Worm (Caenorhabditis elegans) whole organism, young adult: ENCODE data around the gene clc-13.

ENCODE experiments used
- B0035.1 ChIP-seq: sonication (generic microtip); optimal IDR thresholded peaks from 2 replicates; lab custom pipeline; 2016; ENCODE audit warnings: missing genetic modification characterization, mild to moderate bottlenecking, missing compliant biosample characterization, missing genotype, missing genetic modification reagents
- B0336.3 ChIP-seq: fragments of 200-800 bp; sonication (Bioruptor generic); IDR thresholded peaks from 2 replicates; pipeline ENCODE4 v1.3.6; 2022; ENCODE audit warnings: missing genetic modification characterization, missing compliant biosample characterization
- F23B12.7 ChIP-seq: sonication (generic microtip); optimal IDR thresholded peaks from 2 replicates; lab custom pipeline; 2017; ENCODE audit warnings: missing genetic modification characterization, mild to moderate bottlenecking, missing compliant biosample characterization, antibody characterized with exemption, moderate library complexity; ENCODE audit not compliant: insufficient read depth
- F33H1.4 ChIP-seq: fragments of 200-800 bp; sonication (Bioruptor generic); IDR thresholded peaks from 2 replicates; pipeline ENCODE4 v1.3.6; 2022; ENCODE audit warnings: missing genetic modification reagents, missing genetic modification characterization, missing compliant biosample characterization
- F52B5.7 ChIP-seq: sonication (generic microtip); optimal IDR thresholded peaks from 2 replicates; lab custom pipeline; 2016; ENCODE audit warnings: mild to moderate bottlenecking, missing genetic modification characterization, missing compliant biosample characterization
- K11D2.4 ChIP-seq: fragments of 200-800 bp; sonication (Bioruptor generic); IDR thresholded peaks from 2 replicates; pipeline ENCODE4 v1.3.6; 2022; ENCODE audit warnings: missing genetic modification reagents, missing genetic modification characterization, missing compliant biosample characterization
- K12H6.12 ChIP-seq: fragments of 200-800 bp; sonication (Bioruptor generic); optimal IDR thresholded peaks from 2 replicates; lab custom pipeline; 2018; ENCODE audit warnings: mild to moderate bottlenecking, missing genetic modification characterization, missing compliant biosample characterization
- T26A5.8 ChIP-seq: sonication (generic microtip); optimal IDR thresholded peaks from 2 replicates; lab custom pipeline; 2016; ENCODE audit warnings: missing genetic modification characterization, missing compliant biosample characterization
- Y67H2A.10 ChIP-seq: fragments of 200-800 bp; sonication (Bioruptor generic); conservative IDR thresholded peaks from 2 replicates; pipeline ENCODE4 v1.3.6; 2022; ENCODE audit warnings: missing genetic modification reagents, missing genetic modification characterization, missing compliant biosample characterization
- Y79H2A.3 ChIP-seq: fragments of 200-800 bp; sonication (Bioruptor generic); conservative IDR thresholded peaks from 2 replicates; pipeline ENCODE4 v1.3.6; 2022; ENCODE audit warnings: missing genetic modification reagents, missing genetic modification characterization, missing compliant biosample characterization
- Y95B8A.8 ChIP-seq: fragments of 200-800 bp; sonication (Bioruptor generic); IDR thresholded peaks from 2 replicates; pipeline ENCODE4 v1.3.6; 2022; ENCODE audit warnings: missing genetic modification reagents, missing genetic modification characterization, missing compliant biosample characterization
- aptf-3 ChIP-seq: fragments of 200-800 bp; sonication (Bioruptor generic); IDR thresholded peaks from 2 replicates; pipeline ENCODE4 v1.3.6; 2022; ENCODE audit warnings: missing genetic modification characterization, missing compliant biosample characterization
- athp-1 ChIP-seq: sonication (generic microtip); optimal IDR thresholded peaks from 2 replicates; lab custom pipeline; 2017; ENCODE audit warnings: mild to moderate bottlenecking, missing genetic modification characterization, missing compliant biosample characterization
- attf-3 ChIP-seq: fragments of 200-800 bp; sonication (Bioruptor generic); conservative IDR thresholded peaks from 2 replicates; pipeline ENCODE4 v1.3.6; 2022; ENCODE audit warnings: missing genetic modification reagents, missing genetic modification characterization, missing compliant biosample characterization
- attf-6 ChIP-seq: fragments of 200-800 bp; sonication (Bioruptor generic); IDR thresholded peaks from 2 replicates; pipeline ENCODE4 v1.3.6; 2022; ENCODE audit warnings: missing genetic modification reagents, missing genetic modification characterization, missing compliant biosample characterization
- bed-1 ChIP-seq: fragments of 200-800 bp; sonication (Bioruptor generic); IDR thresholded peaks from 2 replicates; pipeline ENCODE4 v1.3.6; 2022; ENCODE audit warnings: missing genetic modification reagents, missing genetic modification characterization, missing compliant biosample characterization
- bed-2 ChIP-seq: fragments of 200-800 bp; sonication (Bioruptor generic); IDR thresholded peaks from 2 replicates; pipeline ENCODE4 v1.3.6; 2022; ENCODE audit warnings: missing genetic modification reagents, missing genetic modification characterization, missing compliant biosample characterization
- ceh-58 ChIP-seq: fragments of 200-800 bp; sonication (Bioruptor generic); IDR thresholded peaks from 2 replicates; pipeline ENCODE4 v1.3.6; 2022; ENCODE audit warnings: missing genetic modification characterization, missing compliant biosample characterization
- ceh-79 ChIP-seq: sonication (generic microtip); optimal IDR thresholded peaks from 2 replicates; lab custom pipeline; 2017; ENCODE audit warnings: mild to moderate bottlenecking, missing genetic modification characterization, missing compliant biosample characterization
- dox-1 ChIP-seq: fragments of 200-800 bp; sonication (Bioruptor generic); IDR thresholded peaks from 2 replicates; pipeline ENCODE4 v1.3.6; 2022; ENCODE audit warnings: missing genetic modification reagents, missing genetic modification characterization, missing compliant biosample characterization
- dpl-1 ChIP-seq: fragments of 150-350 bp; optimal IDR thresholded peaks from 2 replicates; lab custom pipeline; 2014; ENCODE audit warnings: missing biosample characterization, missing genetic modification reagents, missing genetic modification characterization
- egl-18 ChIP-seq: fragments of 200-800 bp; sonication (Bioruptor generic); IDR thresholded peaks from 2 replicates; pipeline ENCODE4 v1.3.6; 2022; ENCODE audit warnings: missing genetic modification reagents, missing genetic modification characterization, missing compliant biosample characterization
- egl-44 ChIP-seq: fragments of 200-800 bp; sonication (Bioruptor generic); IDR thresholded peaks from 2 replicates; pipeline ENCODE4 v1.3.6; 2022; ENCODE audit warnings: missing genetic modification reagents, missing genetic modification characterization, missing compliant biosample characterization
- egrh-3 ChIP-seq: fragments of 200-800 bp; sonication (Bioruptor generic); IDR thresholded peaks from 2 replicates; pipeline ENCODE4 v1.3.6; 2022; ENCODE audit warnings: missing genetic modification reagents, missing genetic modification characterization, missing compliant biosample characterization
- fkh-3 ChIP-seq: sonication (generic microtip); optimal IDR thresholded peaks from 2 replicates; lab custom pipeline; 2016; ENCODE audit warnings: mild to moderate bottlenecking, missing genetic modification characterization, missing compliant biosample characterization
- hlh-12 ChIP-seq: sonication (generic microtip); optimal IDR thresholded peaks from 2 replicates; lab custom pipeline; 2016; ENCODE audit warnings: missing genetic modification characterization, missing compliant biosample characterization
- hsf-1 ChIP-seq: fragments of 200-800 bp; sonication (Bioruptor generic); IDR thresholded peaks from 2 replicates; pipeline ENCODE4 v1.3.6; 2022; ENCODE audit warnings: missing genetic modification reagents, missing genetic modification characterization, missing compliant biosample characterization
- lir-1 ChIP-seq: fragments of 200-800 bp; sonication (Bioruptor generic); conservative IDR thresholded peaks from 2 replicates; pipeline ENCODE4 v1.3.6; 2022; ENCODE audit warnings: missing genetic modification reagents, missing genetic modification characterization, missing compliant biosample characterization
- madf-3 ChIP-seq: fragments of 200-800 bp; sonication (Bioruptor generic); IDR thresholded peaks from 2 replicates; pipeline ENCODE4 v1.3.6; 2022; ENCODE audit warnings: missing genetic modification reagents, missing genetic modification characterization, missing compliant biosample characterization
- madf-6 ChIP-seq: fragments of 200-800 bp; sonication (Bioruptor generic); IDR thresholded peaks from 2 replicates; pipeline ENCODE4 v1.3.6; 2022; ENCODE audit warnings: missing genetic modification reagents, missing genetic modification characterization, missing compliant biosample characterization
- madf-8 ChIP-seq: fragments of 200-800 bp; sonication (Bioruptor generic); conservative IDR thresholded peaks from 2 replicates; pipeline ENCODE4 v1.3.6; 2022; ENCODE audit warnings: missing genetic modification reagents, missing genetic modification characterization, missing compliant biosample characterization
- nfya-2 ChIP-seq: fragments of 200-800 bp; sonication (Bioruptor generic); IDR thresholded peaks from 2 replicates; pipeline ENCODE4 v1.3.6; 2022; ENCODE audit warnings: missing genetic modification reagents, missing genetic modification characterization, missing compliant biosample characterization
- nfyb-1 ChIP-seq: fragments of 200-800 bp; sonication (Bioruptor generic); IDR thresholded peaks from 2 replicates; pipeline ENCODE4 v1.3.6; 2022; ENCODE audit warnings: missing genetic modification reagents, missing genetic modification characterization, missing compliant biosample characterization
- pbrm-1 ChIP-seq: fragments of 200-800 bp; sonication (Bioruptor generic); IDR thresholded peaks from 2 replicates; pipeline ENCODE4 v1.3.6; 2022; ENCODE audit warnings: missing genetic modification reagents, missing genetic modification characterization, missing compliant biosample characterization
- rpc-1 ChIP-seq, 2 experiments: fragments of 150-350 bp in 1 of 2; sonication (generic microtip) in 1 of 2; optimal IDR thresholded peaks; 2 replicates each; lab custom pipeline; 2014 to 2018; ENCODE audit warnings: missing biosample characterization in 1 of 2, missing genetic modification characterization in 1 of 2, missing genetic modification reagents in 1 of 2, missing genotype in 1 of 2
- sptf-2 ChIP-seq: fragments of 200-800 bp; sonication (Bioruptor generic); optimal IDR thresholded peaks from 2 replicates; lab custom pipeline; 2018; ENCODE audit warnings: mild to moderate bottlenecking, missing genetic modification characterization, missing compliant biosample characterization
- unc-62 ChIP-seq: fragments of 150-350 bp; optimal IDR thresholded peaks from 2 replicates; lab custom pipeline; 2014; ENCODE audit warnings: missing biosample characterization, missing genetic modification reagents, missing genetic modification characterization
- zfh-2 ChIP-seq: fragments of 200-800 bp; sonication (Bioruptor generic); conservative IDR thresholded peaks from 2 replicates; pipeline ENCODE4 v1.3.6; 2022; ENCODE audit warnings: missing genetic modification reagents, missing genetic modification characterization, missing compliant biosample characterization
- ztf-18 ChIP-seq: sonication (generic microtip); optimal IDR thresholded peaks from 2 replicates; lab custom pipeline; 2016; ENCODE audit warnings: missing genotype, mild to moderate bottlenecking, missing genetic modification characterization, missing compliant biosample characterization
- ztf-22 ChIP-seq: fragments of 200-800 bp; sonication (Bioruptor generic); optimal IDR thresholded peaks from 2 replicates; lab custom pipeline; 2018; ENCODE audit warnings: mild to moderate bottlenecking, missing genetic modification characterization, moderate library complexity, missing compliant biosample characterization
- ztf-28 ChIP-seq: fragments of 200-800 bp; sonication (Bioruptor generic); IDR thresholded peaks from 2 replicates; pipeline ENCODE4 v1.3.6; 2022; ENCODE audit warnings: missing genetic modification reagents, missing genetic modification characterization, missing compliant biosample characterization
- ztf-3 ChIP-seq: fragments of 200-800 bp; sonication (Bioruptor generic); optimal IDR thresholded peaks from 2 replicates; lab custom pipeline; 2018; ENCODE audit warnings: mild to moderate bottlenecking, missing genetic modification characterization, missing compliant biosample characterization

The clc-13 gene

ce11 chrV:17008302-17008701, 5.9 kb upstream of the clc-13 start, which contains the start of gene sri-69:
sri-69 (minus strand) TSS chrV:17008402.
- TF ChIP-seq F23B12.7 (tag; lab: Kevin White, UChicago) (no peak), madf-3 (GFP tag; lab: Robert Waterston, UW) (no peak), madf-8 (no peak), bed-1 (GFP tag; lab: Robert Waterston, UW) (no peak), Y79H2A.3 (GFP tag; lab: Robert Waterston, UW) (no peak), Y95B8A.8 (GFP tag; lab: Robert Waterston, UW) (no peak), zfh-2 (GFP tag; lab: Robert Waterston, UW) (no peak), sptf-2 (GFP tag; lab: Kevin White, UChicago) (no peak), K11D2.4 (no peak), nfyb-1 (GFP tag; lab: Robert Waterston, UW) (no peak), F52B5.7 (no peak), hsf-1 (GFP tag; lab: Robert Waterston, UW) (no peak), B0035.1 (tag; lab: Kevin White, UChicago) (no peak)
- TF ChIP-seq, all 124 proteins: peak for 0

DNA sequence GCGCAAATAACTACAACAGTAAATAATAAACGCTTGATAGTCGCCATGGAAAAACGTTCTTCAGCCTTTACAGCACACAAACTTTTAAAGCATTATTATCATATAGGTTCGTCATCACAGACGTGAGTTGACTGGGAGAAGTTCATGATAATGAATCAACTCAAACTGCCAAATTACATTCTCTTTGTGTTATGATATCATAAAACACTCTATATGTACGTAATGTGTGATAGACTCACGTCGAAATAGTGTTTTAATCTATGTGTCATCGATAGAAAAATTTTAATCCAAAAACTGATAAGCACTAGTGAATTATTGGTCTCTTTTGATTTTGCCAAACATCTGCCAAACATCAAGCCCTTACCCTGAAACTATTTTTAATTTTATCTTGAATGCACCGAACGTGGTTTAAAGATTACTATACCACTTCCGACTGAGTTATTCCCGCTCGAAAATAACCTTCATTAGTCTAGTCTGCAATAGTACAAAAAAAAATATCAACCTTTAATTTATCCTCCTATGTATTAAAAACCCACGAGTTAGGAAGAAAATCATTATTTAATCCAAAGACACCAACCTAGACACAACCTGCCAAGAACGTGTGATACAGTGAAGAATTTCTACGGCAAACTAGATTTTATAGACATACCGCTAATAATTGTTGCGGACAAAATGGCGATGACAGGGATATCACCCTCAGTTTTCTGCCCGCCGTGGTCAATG, 4.7 kb upstream of the clc-13 start, which contains the start of the genes clc-12 and clec-240:
clc-12 (minus strand) TSS at position 47 of the 723 bp plus-strand sequence.
clec-240 (plus strand) TSS at position 673 of the 723 bp plus-strand sequence.
- no peak for TF ChIP-seq Y95B8A.8 (GFP tag; lab: Robert Waterston, UW)
- no peak for TF ChIP-seq unc-62
- no peak for TF ChIP-seq lir-1 (GFP tag; lab: Robert Waterston, UW)
- no peak for TF ChIP-seq madf-3 (GFP tag; lab: Robert Waterston, UW)
- no peak for TF ChIP-seq ztf-22
- no peak for TF ChIP-seq egl-44 (GFP tag; lab: Robert Waterston, UW)
- no peak for TF ChIP-seq ceh-79 (tag; lab: Kevin White, UChicago)
- TF ChIP-seq hlh-12: no peak
- no peak for TF ChIP-seq aptf-3 (GFP tag; lab: Robert Waterston, UW)
- TF ChIP-seq pbrm-1 (GFP tag; lab: Robert Waterston, UW): no peak
- no peak for TF ChIP-seq T26A5.8 (tag; lab: Kevin White, UChicago)
- no peak for TF ChIP-seq Y67H2A.10 (GFP tag; lab: Robert Waterston, UW)
- no peak for TF ChIP-seq ceh-58 (GFP tag; lab: Robert Waterston, UW)
- no peak for TF ChIP-seq sptf-2 (GFP tag; lab: Kevin White, UChicago)
- no peak for TF ChIP-seq egl-18 (GFP tag; lab: Robert Waterston, UW)
- TF ChIP-seq attf-6: no peak
- no peak for TF ChIP-seq ztf-18 (tag; lab: Kevin White, UChicago)
- TF ChIP-seq bed-2 (GFP tag; lab: Robert Waterston, UW): no peak
- TF ChIP-seq fkh-3 (tag; lab: Kevin White, UChicago): no peak
- TF ChIP-seq K12H6.12 (tag; lab: Kevin White, UChicago): no peak

DNA sequence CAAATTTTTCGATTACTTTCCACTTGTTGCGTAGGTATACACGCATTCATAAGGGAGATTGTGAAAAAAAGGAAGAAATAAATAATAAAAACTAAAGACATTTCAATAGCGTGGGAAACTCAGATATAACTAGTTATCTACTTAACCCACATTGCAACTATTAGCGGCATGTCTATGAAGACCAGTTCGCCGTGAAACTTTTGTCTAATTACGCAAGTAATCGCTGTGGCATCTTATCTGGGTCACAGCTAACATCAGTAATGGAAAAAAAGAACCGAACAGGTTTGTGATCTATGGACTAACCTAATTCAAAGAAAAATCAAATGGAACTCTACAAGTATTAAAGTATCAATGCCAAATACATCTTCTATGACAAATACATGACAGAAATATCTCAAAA, 976 bp upstream of the clc-13 start, which contains the start of gene clec-241:
clec-241 (minus strand) TSS at position 101 of the 400 bp plus-strand sequence.
- no peak for TF ChIP-seq F33H1.4
- no peak for TF ChIP-seq ztf-28 (GFP tag; lab: Robert Waterston, UW)
- TF ChIP-seq, all 124 proteins: peak for 0

ce11 chrV:17016787-17017186, 2.6 kb downstream of the clc-13 start, which contains the start of gene srh-97:
srh-97 (plus strand) TSS chrV:17017087.
- TF ChIP-seq nfya-2 (GFP tag; lab: Robert Waterston, UW) (no peak), madf-6 (GFP tag; lab: Robert Waterston, UW) (no peak), ztf-28 (GFP tag; lab: Robert Waterston, UW) (no peak), dpl-1 (no peak), egrh-3 (GFP tag; lab: Robert Waterston, UW) (no peak), rpc-1 (optimal IDR thresholded peaks at IDR 0.05; lab: Kevin White, UChicago) (no peak), rpc-1 (tag; optimal IDR thresholded peaks at IDR 0.05; lab: Kevin White, UChicago) (no peak), attf-3 (GFP tag; lab: Robert Waterston, UW) (no peak), dox-1 (no peak), B0336.3 (GFP tag; lab: Robert Waterston, UW) (no peak), ceh-79 (tag; lab: Kevin White, UChicago) (no peak), ztf-3 (GFP tag; lab: Kevin White, UChicago) (no peak), athp-1 (tag; lab: Kevin White, UChicago) (no peak)
